Worm (Caenorhabditis elegans) whole organism, late embryonic: ENCODE data around the gene M04B2.6.

Experiments
- C08G9.2 ChIP-seq: sonication (generic microtip); optimal IDR thresholded peaks from 2 replicates; lab custom pipeline; 2016; ENCODE audit warnings: mild to moderate bottlenecking, missing genetic modification characterization, moderate library complexity, missing compliant biosample characterization
- F13H6.1 ChIP-seq: sonication (generic microtip); optimal IDR thresholded peaks from 2 replicates; lab custom pipeline; 2016; ENCODE audit warnings: missing genetic modification characterization, missing compliant biosample characterization
- K09A11.1 ChIP-seq: sonication (generic microtip); optimal IDR thresholded peaks from 2 replicates; lab custom pipeline; 2017; ENCODE audit warnings: antibody characterized with exemption, mild to moderate bottlenecking, missing genetic modification characterization, missing compliant biosample characterization; ENCODE audit not compliant: insufficient read depth
- T23F11.4 ChIP-seq: fragments of 200-800 bp; sonication (Bioruptor generic); optimal IDR thresholded peaks from 2 replicates; lab custom pipeline; 2018; ENCODE audit warnings: mild to moderate bottlenecking, missing genetic modification characterization, missing compliant biosample characterization
- ahr-1 ChIP-seq: sonication (generic microtip); optimal IDR thresholded peaks from 2 replicates; lab custom pipeline; 2016; ENCODE audit warnings: missing genetic modification characterization, missing compliant biosample characterization
- ceh-14 ChIP-seq: sonication (generic microtip); optimal IDR thresholded peaks from 2 replicates; lab custom pipeline; 2016; ENCODE audit warnings: missing genotype, missing genetic modification characterization, missing compliant biosample characterization
- ceh-18 ChIP-seq: sonication (generic microtip); optimal IDR thresholded peaks from 2 replicates; lab custom pipeline; 2016; ENCODE audit warnings: missing genetic modification characterization, missing compliant biosample characterization
- ceh-19 ChIP-seq: fragments of 200-800 bp; sonication (Bioruptor generic); optimal IDR thresholded peaks from 2 replicates; lab custom pipeline; 2018; ENCODE audit warnings: mild to moderate bottlenecking, missing genetic modification characterization, missing compliant biosample characterization
- ceh-22 ChIP-seq: sonication (generic microtip); optimal IDR thresholded peaks from 2 replicates; lab custom pipeline; 2017; ENCODE audit warnings: missing biosample characterization, missing genetic modification characterization
- ceh-30 ChIP-seq: fragments of 150-350 bp; optimal IDR thresholded peaks from 2 replicates; lab custom pipeline; 2014; ENCODE audit warnings: missing biosample characterization, missing genetic modification characterization
- ceh-31 ChIP-seq: sonication (generic microtip); optimal IDR thresholded peaks from 2 replicates; lab custom pipeline; 2016; ENCODE audit warnings: missing genetic modification characterization, missing compliant biosample characterization
- ceh-45 ChIP-seq: fragments of 200-800 bp; sonication (Bioruptor generic); IDR thresholded peaks from 2 replicates; pipeline ENCODE4 v1.3.6; 2022; ENCODE audit warnings: missing genetic modification reagents, missing genetic modification characterization, missing compliant biosample characterization
- ceh-48 ChIP-seq: sonication (generic microtip); optimal IDR thresholded peaks from 2 replicates; lab custom pipeline; 2016; ENCODE audit warnings: missing genetic modification characterization, inconsistent platforms, missing compliant biosample characterization
- ceh-6 ChIP-seq: fragments of 200-800 bp; sonication (Bioruptor generic); optimal IDR thresholded peaks from 2 replicates; lab custom pipeline; 2018; ENCODE audit warnings: mild to moderate bottlenecking, missing genetic modification characterization, missing compliant biosample characterization
- ceh-9 ChIP-seq: sonication (generic microtip); optimal IDR thresholded peaks from 2 replicates; lab custom pipeline; 2016; ENCODE audit warnings: mild to moderate bottlenecking, missing genetic modification characterization, inconsistent platforms, missing compliant biosample characterization
- che-1 ChIP-seq: sonication (generic microtip); optimal IDR thresholded peaks from 2 replicates; lab custom pipeline; 2016; ENCODE audit warnings: mild to moderate bottlenecking, missing genetic modification characterization, missing compliant biosample characterization
- dmd-4 ChIP-seq: sonication (generic microtip); optimal IDR thresholded peaks from 2 replicates; lab custom pipeline; 2016; ENCODE audit warnings: borderline replicate concordance, missing genetic modification characterization, missing compliant biosample characterization
- elt-2 ChIP-seq: sonication (generic microtip); optimal IDR thresholded peaks from 2 replicates; lab custom pipeline; 2016; ENCODE audit warnings: missing genetic modification reagents, missing genetic modification characterization, missing compliant biosample characterization
- elt-4 ChIP-seq: sonication (generic microtip); optimal IDR thresholded peaks from 2 replicates; lab custom pipeline; 2016; ENCODE audit warnings: missing genetic modification characterization, missing compliant biosample characterization
- ets-4 ChIP-seq: sonication (generic microtip); optimal IDR thresholded peaks from 2 replicates; lab custom pipeline; 2016; ENCODE audit warnings: missing genetic modification characterization, missing compliant biosample characterization
- eyg-1 ChIP-seq: sonication (generic microtip); optimal IDR thresholded peaks from 2 replicates; lab custom pipeline; 2016; ENCODE audit warnings: missing genotype, missing genetic modification characterization, missing compliant biosample characterization
- gmeb-2 ChIP-seq: sonication (generic microtip); optimal IDR thresholded peaks from 2 replicates; lab custom pipeline; 2016; ENCODE audit warnings: missing genetic modification characterization, inconsistent platforms, missing compliant biosample characterization
- hlh-13 ChIP-seq: fragments of 200-800 bp; sonication (Bioruptor generic); optimal IDR thresholded peaks from 2 replicates; lab custom pipeline; 2018; ENCODE audit warnings: mild to moderate bottlenecking, missing genetic modification characterization, missing compliant biosample characterization
- hlh-15 ChIP-seq: sonication (generic microtip); optimal IDR thresholded peaks from 2 replicates; lab custom pipeline; 2016; ENCODE audit warnings: missing genetic modification characterization, missing compliant biosample characterization
- hlh-30 ChIP-seq: sonication (generic microtip); optimal IDR thresholded peaks from 2 replicates; lab custom pipeline; 2017; ENCODE audit warnings: antibody characterized with exemption, missing genetic modification characterization, missing compliant biosample characterization; ENCODE audit not compliant: insufficient read depth
- hlh-8 ChIP-seq: sonication (generic microtip); optimal IDR thresholded peaks from 2 replicates; lab custom pipeline; 2016; ENCODE audit warnings: missing genotype, missing genetic modification characterization, missing compliant biosample characterization
- lim-6 ChIP-seq: sonication (generic microtip); optimal IDR thresholded peaks from 2 replicates; lab custom pipeline; 2016; ENCODE audit warnings: missing genetic modification characterization, missing compliant biosample characterization
- lin-11 ChIP-seq: fragments of 200-800 bp; sonication (Bioruptor generic); optimal IDR thresholded peaks from 2 replicates; lab custom pipeline; 2018; ENCODE audit warnings: mild to moderate bottlenecking, missing genetic modification characterization, missing compliant biosample characterization
- madf-2 ChIP-seq: sonication (generic microtip); optimal IDR thresholded peaks from 2 replicates; lab custom pipeline; 2017; ENCODE audit warnings: missing genetic modification characterization, missing compliant biosample characterization
- mec-3 ChIP-seq: sonication (generic microtip); optimal IDR thresholded peaks from 2 replicates; lab custom pipeline; 2016; ENCODE audit warnings: borderline replicate concordance, missing genetic modification characterization, missing compliant biosample characterization
- nhr-232 ChIP-seq: sonication (generic microtip); optimal IDR thresholded peaks from 2 replicates; lab custom pipeline; 2016; ENCODE audit warnings: missing genetic modification characterization, missing compliant biosample characterization
- npax-4 ChIP-seq: sonication (generic microtip); optimal IDR thresholded peaks from 2 replicates; lab custom pipeline; 2016; ENCODE audit warnings: missing genetic modification characterization, missing compliant biosample characterization
- pag-3 ChIP-seq: sonication (generic microtip); optimal IDR thresholded peaks from 2 replicates; lab custom pipeline; 2016; ENCODE audit warnings: missing compliant biosample characterization, missing genetic modification characterization, borderline replicate concordance
- pat-9 ChIP-seq: fragments of 200-800 bp; sonication (Bioruptor generic); optimal IDR thresholded peaks from 2 replicates; lab custom pipeline; 2018; ENCODE audit warnings: mild to moderate bottlenecking, missing genetic modification characterization, moderate library complexity, missing compliant biosample characterization
- pax-1 ChIP-seq: fragments of 150-350 bp; optimal IDR thresholded peaks from 2 replicates; lab custom pipeline; 2014; ENCODE audit warnings: missing biosample characterization, missing genetic modification characterization
- pha-2 ChIP-seq: sonication (generic microtip); optimal IDR thresholded peaks from 2 replicates; lab custom pipeline; 2017; ENCODE audit warnings: mild to moderate bottlenecking, missing genetic modification characterization, missing compliant biosample characterization
- pha-4 ChIP-seq: fragments of 150-350 bp; optimal IDR thresholded peaks from 2 replicates; lab custom pipeline; 2018; ENCODE audit warnings: missing biosample characterization, missing genetic modification reagents, missing genetic modification characterization
- pros-1 ChIP-seq: fragments of 150-350 bp; optimal IDR thresholded peaks from 2 replicates; lab custom pipeline; 2014; ENCODE audit warnings: missing biosample characterization, missing genetic modification reagents, missing genetic modification characterization
- ref-2 ChIP-seq: sonication (generic microtip); optimal IDR thresholded peaks from 2 replicates; lab custom pipeline; 2016; ENCODE audit warnings: missing genetic modification characterization, missing compliant biosample characterization
- rnt-1 ChIP-seq: sonication (generic microtip); optimal IDR thresholded peaks from 2 replicates; lab custom pipeline; 2016; ENCODE audit warnings: missing genetic modification characterization, missing compliant biosample characterization
- sdc-2 ChIP-seq: sonication (generic microtip); optimal IDR thresholded peaks from 2 replicates; lab custom pipeline; 2016; ENCODE audit warnings: missing genotype, missing genetic modification characterization, missing compliant biosample characterization
- sox-4 ChIP-seq: sonication (generic microtip); optimal IDR thresholded peaks from 2 replicates; lab custom pipeline; 2017; ENCODE audit warnings: mild to moderate bottlenecking, missing genetic modification characterization, inconsistent platforms, missing compliant biosample characterization
- syd-9 ChIP-seq: sonication (generic microtip); optimal IDR thresholded peaks from 2 replicates; lab custom pipeline; 2016; ENCODE audit warnings: mild to moderate bottlenecking, missing genetic modification characterization, moderate library complexity, missing compliant biosample characterization
- tbx-2 ChIP-seq: sonication (generic microtip); optimal IDR thresholded peaks from 2 replicates; lab custom pipeline; 2016; ENCODE audit warnings: missing genetic modification characterization, missing compliant biosample characterization
- tbx-7 ChIP-seq: sonication (generic microtip); optimal IDR thresholded peaks from 2 replicates; lab custom pipeline; 2016; ENCODE audit warnings: missing genotype, missing genetic modification characterization, missing compliant biosample characterization
- ttx-3 ChIP-seq: sonication (generic microtip); optimal IDR thresholded peaks from 2 replicates; lab custom pipeline; 2016; ENCODE audit warnings: missing genetic modification reagents, missing genetic modification characterization, missing compliant biosample characterization
- unc-86 ChIP-seq: sonication (generic microtip); optimal IDR thresholded peaks from 2 replicates; lab custom pipeline; 2016; ENCODE audit warnings: missing genetic modification characterization, missing compliant biosample characterization
- ztf-16 ChIP-seq: sonication (generic microtip); optimal IDR thresholded peaks from 2 replicates; lab custom pipeline; 2017; ENCODE audit warnings: missing genetic modification characterization, missing compliant biosample characterization

Gene M04B2.6

ce11 chrIV:11479095-11479494 is 31.5 kb downstream of the M04B2.6 start, which contains the start of gene catp-8 (continued):
- no peak for TF ChIP-seq tbx-2 (tag; lab: Kevin White, UChicago)

ce11 chrIV:11475080-11475479 is 35.5 kb downstream of the M04B2.6 start:
- TF ChIP-seq hlh-8 (tag; lab: Kevin White, UChicago) (no peak), unc-86 (tag; lab: Kevin White, UChicago) (no peak), nhr-232 (tag; lab: Kevin White, UChicago) (no peak), lim-6 (no peak), ref-2 (tag; lab: Kevin White, UChicago) (no peak), ceh-48 (no peak), ceh-31 (no peak), rnt-1 (no peak), elt-4 (tag; lab: Kevin White, UChicago) (no peak), sox-4 (tag; lab: Kevin White, UChicago) (no peak), ceh-6 (GFP tag; lab: Kevin White, UChicago) (no peak)
- TF ChIP-seq, all 69 proteins: peak for 0

- TF ChIP-seq eyg-1 (tag; lab: Kevin White, UChicago) (peak; percentile 87), sdc-2 (peak; percentile 84), npax-4 (tag; lab: Kevin White, UChicago) (peak; percentile 87), ceh-6 (GFP tag; lab: Kevin White, UChicago) (peak; percentile 93), pros-1 (tag; lab: Kevin White, UChicago) (peak; percentile 42), rnt-1 (peak; percentile 89), tbx-2 (tag; lab: Kevin White, UChicago) (peak; percentile 86), ceh-18 (peak; percentile 88), ceh-30 (tag; lab: Kevin White, UChicago) (peak; percentile 77), che-1 (peak; percentile 94), gmeb-2 (tag; lab: Kevin White, UChicago) (peak; percentile 92), elt-4 (tag; lab: Kevin White, UChicago) (peak; percentile 95), pax-1 (tag; lab: Kevin White, UChicago) (no peak), hlh-8 (tag; lab: Kevin White, UChicago) (peak; percentile 81), K09A11.1 (peak; percentile 55), madf-2 (tag; lab: Kevin White, UChicago) (peak; percentile 89), dmd-4 (tag; lab: Kevin White, UChicago) (peak; percentile 93), tbx-7 (peak; percentile 25), elt-2 (tag; lab: Kevin White, UChicago) (peak; percentile 96), T23F11.4 (GFP tag; lab: Kevin White, UChicago) (peak; percentile 97), unc-86 (tag; lab: Kevin White, UChicago) (peak; percentile 96), ttx-3 (tag; lab: Kevin White, UChicago) (peak; percentile 94), ceh-9 (tag; lab: Kevin White, UChicago) (peak; percentile 86), ztf-16 (tag; lab: Kevin White, UChicago) (peak; percentile 97), ets-4 (tag; lab: Kevin White, UChicago) (peak; percentile 79), ceh-19 (GFP tag; lab: Kevin White, UChicago) (peak; percentile 95), pha-2 (tag; lab: Kevin White, UChicago) (peak; percentile 91), hlh-13 (peak; percentile 98), pha-4 (no peak), pat-9 (tag; lab: Kevin White, UChicago) (peak; percentile 96), C08G9.2 (tag; lab: Kevin White, UChicago) (peak; percentile 83), ceh-22 (no peak), hlh-15 (peak; percentile 95), pag-3 (peak; percentile 68), sox-4 (tag; lab: Kevin White, UChicago) (peak; percentile 95), ceh-45 (GFP tag; lab: Robert Waterston, UW) (peak; percentile 91), mec-3 (tag; lab: Kevin White, UChicago) (peak; percentile 70), ceh-14 (tag; lab: Kevin White, UChicago) (peak; percentile 88), F13H6.1 (tag; lab: Kevin White, UChicago) (peak; percentile 92), hlh-30 (tag; lab: Kevin White, UChicago) (peak; percentile 55), lin-11 (tag; lab: Kevin White, UChicago) (peak; percentile 88), ahr-1 (tag; lab: Kevin White, UChicago) (peak; percentile 89), syd-9 (tag; lab: Kevin White, UChicago) (peak; percentile 93)
Observed at ce11 chrIV:11474067-11474466, 36.5 kb downstream of the M04B2.6 start.
